Worm (Caenorhabditis elegans) whole organism, late embryonic: ENCODE data around the gene C07C7.1.

Experiments
- ceh-31 ChIP-seq: sonication (generic microtip); optimal IDR thresholded peaks from 2 replicates; lab custom pipeline; 2016; ENCODE audit warnings: missing genetic modification characterization, missing compliant biosample characterization
- dmd-4 ChIP-seq: sonication (generic microtip); optimal IDR thresholded peaks from 2 replicates; lab custom pipeline; 2016; ENCODE audit warnings: borderline replicate concordance, missing genetic modification characterization, missing compliant biosample characterization
- nhr-11 ChIP-seq: fragments of 150-350 bp; optimal IDR thresholded peaks from 2 replicates; lab custom pipeline; 2014; ENCODE audit warnings: missing biosample characterization, missing genetic modification characterization
- npax-4 ChIP-seq: sonication (generic microtip); optimal IDR thresholded peaks from 2 replicates; lab custom pipeline; 2016; ENCODE audit warnings: missing genetic modification characterization, missing compliant biosample characterization
- sox-2 ChIP-seq: fragments of 200-800 bp; sonication (Bioruptor generic); IDR thresholded peaks from 2 replicates; pipeline ENCODE4 v1.3.6; 2022; ENCODE audit warnings: missing genetic modification reagents, missing genetic modification characterization, missing compliant biosample characterization
- tbx-2 ChIP-seq: sonication (generic microtip); optimal IDR thresholded peaks from 2 replicates; lab custom pipeline; 2016; ENCODE audit warnings: missing genetic modification characterization, missing compliant biosample characterization
- tbx-7 ChIP-seq: sonication (generic microtip); optimal IDR thresholded peaks from 2 replicates; lab custom pipeline; 2016; ENCODE audit warnings: missing genotype, missing genetic modification characterization, missing compliant biosample characterization
- unc-55 ChIP-seq: sonication (generic microtip); optimal IDR thresholded peaks from 2 replicates; lab custom pipeline; 2017; ENCODE audit warnings: missing biosample characterization, missing genetic modification reagents, missing genetic modification characterization

ce11 chrIV:9192522-9192921 lies 7.9 kb downstream of the C07C7.1 start, which contains the start of gene C46C2.5:
- TF ChIP-seq npax-4 (tag; lab: Kevin White, UChicago) (no peak), dmd-4 (tag; lab: Kevin White, UChicago) (no peak), tbx-7 (tag; lab: Kevin White, UChicago) (no peak), ceh-31 (tag; lab: Kevin White, UChicago) (no peak), sox-2 (GFP tag; lab: Robert Waterston, UW) (no peak), tbx-2 (no peak), unc-55 (GFP tag; lab: Kevin White, UChicago) (no peak), nhr-11 (tag; lab: Kevin White, UChicago) (no peak)
